Worm (Caenorhabditis elegans) whole organism, early embryonic: ENCODE results near the gene lido-14.

ENCODE experiments used
- ama-1 ChIP-seq: fragments of 150-350 bp; optimal IDR thresholded peaks from 2 replicates; lab custom pipeline; 2014
- hmbx-1 ChIP-seq: sonication (generic microtip); optimal IDR thresholded peaks from 2 replicates; lab custom pipeline; 2016; ENCODE audit warnings: mild to moderate bottlenecking, missing genetic modification characterization, missing compliant biosample characterization
- hmg-4 ChIP-seq: fragments of 200-800 bp; sonication (Bioruptor generic); optimal IDR thresholded peaks from 2 replicates; lab custom pipeline; 2018; ENCODE audit warnings: mild to moderate bottlenecking, missing genetic modification characterization, missing compliant biosample characterization

DNA sequence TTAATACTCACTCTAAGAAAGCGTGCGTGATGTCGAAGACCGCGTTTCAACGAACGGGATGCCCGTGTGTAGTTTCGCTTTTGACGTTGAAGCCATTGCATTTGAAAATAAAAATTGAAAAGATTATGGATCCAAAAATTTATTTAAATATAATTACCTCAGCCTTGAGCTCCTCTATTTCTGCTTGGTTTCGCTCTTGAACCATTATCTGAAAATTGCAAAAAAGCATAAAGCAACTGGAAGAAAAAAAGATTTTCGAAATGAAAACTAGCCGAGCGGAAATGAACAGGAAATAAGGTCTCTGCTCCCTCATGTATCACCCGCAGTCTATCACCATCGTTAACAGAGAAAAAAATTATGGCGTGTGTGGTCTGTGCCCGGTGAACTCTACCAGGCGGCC lies 8.2 kb downstream of the lido-14 start, which contains the start of gene Y49F6C.6:
- TF ChIP-seq hmg-4 (no peak), ama-1 (lab: Kevin White, UChicago) (no peak), hmbx-1 (tag; lab: Kevin White, UChicago) (no peak)
